Fruit fly (Drosophila melanogaster): ENCODE results near the gene Diap1.

The Diap1 gene

DNA sequence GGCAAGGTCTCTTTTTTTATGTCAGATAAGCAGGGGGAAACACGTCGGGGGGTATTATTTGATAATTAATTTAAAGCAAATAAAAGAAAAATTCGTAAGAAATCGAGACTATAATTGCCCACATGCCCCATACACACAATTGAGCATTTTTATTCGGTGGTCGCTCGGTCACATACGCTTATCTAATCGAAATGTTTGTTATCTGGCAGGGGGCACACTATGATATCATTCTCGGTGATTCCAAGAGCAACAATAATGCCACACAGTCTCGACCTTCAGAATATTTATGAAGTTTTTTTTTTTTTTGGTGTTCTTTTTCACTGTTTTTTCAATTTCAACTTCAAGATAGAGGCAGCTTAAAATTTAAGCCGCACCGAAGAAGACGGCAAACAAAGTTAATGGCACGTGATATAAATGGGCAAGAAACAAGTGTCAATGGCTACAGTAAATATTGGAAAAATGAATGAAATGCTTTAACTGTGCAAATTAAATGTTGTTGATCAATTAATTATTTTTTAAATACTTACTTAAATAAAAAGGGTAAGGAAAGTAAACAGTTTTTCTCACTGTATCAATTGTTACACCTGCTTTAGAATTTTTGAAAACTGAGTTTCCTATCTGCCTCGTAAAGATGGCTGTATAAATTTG lies 51.4 kb downstream of the Diap1 start (continued):
- TF ChIP-seq CG7928 (GFP tag; optimal IDR thresholded peaks at IDR 0.05) (peak; percentile 3), CG1233 (GFP tag; optimal IDR thresholded peaks at IDR 0.05) (peak; percentile 53), Abd-B (GFP tag; optimal IDR thresholded peaks at IDR 0.05) (no peak), Sry-δ (GFP tag; optimal IDR thresholded peaks at IDR 0.05) (no peak), al (GFP tag; IDR thresholded peaks at IDR 0.05) (no peak), eve (GFP tag; optimal IDR thresholded peaks at IDR 0.05) (peak in 1 of 2 experiments; percentile 30), CG18619 (GFP tag; optimal IDR thresholded peaks at IDR 0.05) (peak; percentile 48), CG34224 (GFP tag; IDR thresholded peaks at IDR 0.05; ENCODE audit: partially characterized antibody) (no peak), Poxn (GFP tag; IDR thresholded peaks at IDR 0.05) (peak; percentile 39; the same call in 1 of the 2 replicates), slbo (GFP tag; IDR thresholded peaks at IDR 0.05) (peak; percentile 79), tgo (GFP tag; IDR thresholded peaks at IDR 0.05) (peak; percentile 38; the same call in 2 of the 3 replicates), Stat92E (GFP tag; optimal IDR thresholded peaks at IDR 0.05) (peak in 1 of 3 experiments; percentile 37), CG12391 (tag; optimal IDR thresholded peaks at IDR 0.05) (peak; percentile 50), Xbp1 (GFP tag; optimal IDR thresholded peaks at IDR 0.05) (peak; percentile 16), Dek (tag; optimal IDR thresholded peaks at IDR 0.05) (peak; percentile 23), CG10147 (GFP tag; optimal IDR thresholded peaks at IDR 0.05) (peak; percentile 46), HLH54F (GFP tag; optimal IDR thresholded peaks at IDR 0.05) (peak; percentile 24), CG18262 (tag; optimal IDR thresholded peaks at IDR 0.05) (peak; percentile 40), CG17829 (tag; optimal IDR thresholded peaks at IDR 0.05) (peak; percentile 37), CG13894 (tag; optimal IDR thresholded peaks at IDR 0.05) (peak; percentile 10), CG9727 (GFP tag; optimal IDR thresholded peaks at IDR 0.05) (peak; percentile 59), Hmr (GFP tag; optimal IDR thresholded peaks at IDR 0.05) (peak; percentile 50), CG8388 (GFP tag; optimal IDR thresholded peaks at IDR 0.05) (peak; percentile 48), nerfin-1 (tag; optimal IDR thresholded peaks at IDR 0.05) (peak; percentile 10), pan (optimal IDR thresholded peaks at IDR 0.05) (no peak), pan (GFP tag; optimal IDR thresholded peaks at IDR 0.05 in 1 of 2, IDR thresholded peaks at IDR 0.05 in 1 of 2) (peak in 1 of 2 experiments; percentile 67), ase (GFP tag; IDR thresholded peaks at IDR 0.05) (no peak), CG7745 (tag; optimal IDR thresholded peaks at IDR 0.05) (peak; percentile 63), CG17612 (GFP tag; IDR thresholded peaks at IDR 0.05) (0 out of 2 replicates have a peak, but pooled peaks have one; percentile 25), CG18599 (GFP tag; optimal IDR thresholded peaks at IDR 0.05) (peak; percentile 47), CG14014 (GFP tag; IDR thresholded peaks at IDR 0.05) (peak; percentile 65), CG12659 (GFP tag; optimal IDR thresholded peaks at IDR 0.05) (peak; percentile 30), Lim3 (GFP tag; IDR thresholded peaks at IDR 0.05) (no peak), CG8765 (GFP tag; IDR thresholded peaks at IDR 0.05) (no peak), psq (GFP tag; optimal IDR thresholded peaks at IDR 0.05) (peak; percentile 1), CG10209 (GFP tag; optimal IDR thresholded peaks at IDR 0.05) (peak; percentile 61), CG4854 (GFP tag; optimal IDR thresholded peaks at IDR 0.05) (peak; percentile 14), knrl (GFP tag; IDR thresholded peaks at IDR 0.05; ENCODE audit: partially characterized antibody) (no peak), Ravus (GFP tag; IDR thresholded peaks at IDR 0.05) (no peak; the same call in 1 of the 2 replicates), bab2 (GFP tag; optimal IDR thresholded peaks at IDR 0.05) (peak; percentile 50), E2f1 (GFP tag; IDR thresholded peaks at IDR 0.05) (peak; percentile 55), Elba2 (GFP tag; optimal IDR thresholded peaks at IDR 0.05) (no peak), CG6813 (GFP tag; optimal IDR thresholded peaks at IDR 0.05) (no peak), gem (tag; optimal IDR thresholded peaks at IDR 0.05) (peak; percentile 74), Hr39 (optimal IDR thresholded peaks at IDR 0.05) (no peak), sd (tag; optimal IDR thresholded peaks at IDR 0.05) (peak; percentile 92), CG8478 (optimal IDR thresholded peaks at IDR 0.05) (no peak), Rfx (GFP tag; IDR thresholded peaks at IDR 0.05) (peak; percentile 70; the same call in 1 of the 2 replicates), gfzf (GFP tag; optimal IDR thresholded peaks at IDR 0.05) (no peak)
